Fruit fly (Drosophila melanogaster) whole organism, embryonic: Measurements from ENCODE around the gene Lst8.

ENCODE experiments used
- Blimp-1 ChIP-seq: fragments of 200-800 bp; sonication (Bioruptor generic); optimal IDR thresholded peaks from 3 replicates; lab custom pipeline; 2018; ENCODE audit warnings: missing biosample characterization, missing genetic modification characterization, mild to moderate bottlenecking, moderate library complexity, missing genetic modification reagents
- CG11247 ChIP-seq: fragments of 200-800 bp; sonication (Bioruptor generic); IDR thresholded peaks from 2 replicates; pipeline ENCODE4 v1.3.6; 2022; ENCODE audit warnings: missing biosample characterization, missing genetic modification characterization
- CG12071 ChIP-seq: fragments of 200-800 bp; sonication (Bioruptor generic); optimal IDR thresholded peaks from 3 replicates; lab custom pipeline; 2018; ENCODE audit warnings: missing biosample characterization, mild to moderate bottlenecking, missing genetic modification characterization
- CG13123 ChIP-seq: fragments of 200-800 bp; sonication (Bioruptor generic); optimal IDR thresholded peaks from 2 replicates; lab custom pipeline; 2016; ENCODE audit warnings: missing biosample characterization, missing genetic modification characterization
- CG14860 ChIP-seq: fragments of 200-800 bp; sonication (Bioruptor generic); IDR thresholded peaks from 3 replicates; pipeline ENCODE4 v1.3.6; 2022; ENCODE audit warnings: missing biosample characterization, missing genetic modification characterization; ENCODE audit not compliant: partially characterized antibody
- CG1647 ChIP-seq: fragments of 200-800 bp; sonication (Bioruptor generic); optimal IDR thresholded peaks from 3 replicates; lab custom pipeline; 2016; ENCODE audit warnings: missing biosample characterization, missing genetic modification characterization
- CG16779 ChIP-seq: fragments of 200-800 bp; sonication (Bioruptor generic); IDR thresholded peaks from 2 replicates; pipeline ENCODE4 v1.3.6; 2022; ENCODE audit warnings: missing biosample characterization, missing genetic modification characterization
- CG17359 ChIP-seq: fragments of 200-800 bp; sonication (Bioruptor generic); optimal IDR thresholded peaks from 3 replicates; lab custom pipeline; 2018; ENCODE audit warnings: missing biosample characterization, mild to moderate bottlenecking, missing genetic modification characterization, moderate library complexity
- CG17361 ChIP-seq: fragments of 200-800 bp; sonication (Bioruptor generic); IDR thresholded peaks from 3 replicates; pipeline ENCODE4 v1.3.6; 2022; ENCODE audit warnings: missing biosample characterization, missing genetic modification characterization
- CG17385 ChIP-seq: fragments of 200-800 bp; sonication (Bioruptor generic); optimal IDR thresholded peaks from 3 replicates; lab custom pipeline; 2018; ENCODE audit warnings: missing biosample characterization, mild to moderate bottlenecking, missing genetic modification characterization
- CG17802 ChIP-seq: fragments of 200-800 bp; sonication (Bioruptor generic); optimal IDR thresholded peaks from 2 replicates; lab custom pipeline; 2018; ENCODE audit warnings: missing biosample characterization, mild to moderate bottlenecking, missing genetic modification characterization, moderate library complexity
- CG17829 ChIP-seq: fragments of 200-800 bp; optimal IDR thresholded peaks from 2 replicates; lab custom pipeline; 2019; ENCODE audit warnings: missing biosample characterization, mild to moderate bottlenecking, missing genetic modification characterization, moderate library complexity
- CG1832 ChIP-seq: fragments of 200-800 bp; sonication (Bioruptor generic); optimal IDR thresholded peaks from 2 replicates; lab custom pipeline; 2017; ENCODE audit warnings: missing biosample characterization, mild to moderate bottlenecking, missing genetic modification characterization, inconsistent platforms
- CG18764 ChIP-seq: fragments of 200-800 bp; sonication (Bioruptor generic); optimal IDR thresholded peaks from 3 replicates; lab custom pipeline; 2016; ENCODE audit warnings: missing biosample characterization, missing genetic modification characterization
- CG2116 ChIP-seq: fragments of 200-800 bp; sonication (Bioruptor generic); optimal IDR thresholded peaks from 3 replicates; lab custom pipeline; 2018; ENCODE audit warnings: missing biosample characterization, mild to moderate bottlenecking, missing genetic modification characterization
- CG31224 ChIP-seq: fragments of 200-800 bp; sonication (Bioruptor generic); IDR thresholded peaks from 2 replicates; pipeline ENCODE4 v1.3.6; 2022; ENCODE audit warnings: missing biosample characterization, missing genetic modification characterization
- CG5953 ChIP-seq: fragments of 200-800 bp; sonication (Bioruptor generic); IDR thresholded peaks from 2 replicates; pipeline ENCODE4 v1.3.6; 2022; ENCODE audit warnings: missing biosample characterization, missing genetic modification characterization
- CG6175 ChIP-seq: fragments of 200-800 bp; sonication (Bioruptor generic); IDR thresholded peaks from 3 replicates; pipeline ENCODE4 v1.3.6; 2022; ENCODE audit warnings: missing biosample characterization, missing genetic modification characterization
- CG6813 ChIP-seq: fragments of 200-800 bp; sonication (Bioruptor generic); optimal IDR thresholded peaks from 2 replicates; lab custom pipeline; 2017; ENCODE audit warnings: missing biosample characterization, missing genetic modification characterization, mild to moderate bottlenecking, moderate library complexity, missing genetic modification reagents
- CG7839 ChIP-seq: fragments of 200-800 bp; sonication (Bioruptor generic); optimal IDR thresholded peaks from 3 replicates; lab custom pipeline; 2018; ENCODE audit warnings: missing biosample characterization, mild to moderate bottlenecking, missing genetic modification characterization, moderate library complexity
- CTCF ChIP-seq: fragments of 200-800 bp; sonication (Bioruptor generic); optimal IDR thresholded peaks from 2 replicates; lab custom pipeline; 2017; ENCODE audit warnings: missing biosample characterization, mild to moderate bottlenecking, missing genetic modification characterization, moderate library complexity
- D19B ChIP-seq: fragments of 200-800 bp; sonication (Bioruptor generic); optimal IDR thresholded peaks from 2 replicates; lab custom pipeline; 2017; ENCODE audit warnings: missing biosample characterization, mild to moderate bottlenecking, missing genetic modification characterization
- Deaf1 ChIP-seq: fragments of 200-800 bp; optimal IDR thresholded peaks from 3 replicates; lab custom pipeline; 2019; ENCODE audit warnings: missing biosample characterization, mild to moderate bottlenecking, missing genetic modification characterization, moderate library complexity
- Gsc ChIP-seq: fragments of 200-800 bp; sonication (Bioruptor generic); IDR thresholded peaks from 2 replicates; pipeline ENCODE4 v1.3.6; 2022; ENCODE audit warnings: missing biosample characterization, missing genetic modification characterization
- Gug ChIP-seq: fragments of 200-800 bp; sonication (Bioruptor generic); IDR thresholded peaks from 4 replicates; pipeline ENCODE4 v1.3.6; 2022; ENCODE audit warnings: missing biosample characterization, missing genetic modification characterization
- HLH54F ChIP-seq: fragments of 200-800 bp; sonication (Bioruptor generic); optimal IDR thresholded peaks from 3 replicates; lab custom pipeline; 2016; ENCODE audit warnings: missing biosample characterization, missing genetic modification characterization
- Lim3 ChIP-seq: fragments of 200-800 bp; sonication (Bioruptor generic); IDR thresholded peaks from 2 replicates; pipeline ENCODE4 v1.3.6; 2022; ENCODE audit warnings: missing biosample characterization, missing genetic modification characterization
- Mrtf ChIP-seq: fragments of 200-800 bp; sonication (Bioruptor generic); IDR thresholded peaks from 3 replicates; pipeline ENCODE4 v1.3.6; 2022; ENCODE audit warnings: missing biosample characterization, missing genetic modification characterization
- Oaz ChIP-seq: fragments of 200-800 bp; sonication (Bioruptor generic); IDR thresholded peaks from 2 replicates; pipeline ENCODE4 v1.3.6; 2022; ENCODE audit warnings: missing biosample characterization, missing genetic modification characterization
- Rx ChIP-seq: fragments of 200-800 bp; sonication (Bioruptor generic); IDR thresholded peaks from 2 replicates; pipeline ENCODE4 v1.3.6; 2022; ENCODE audit warnings: missing biosample characterization, missing genetic modification characterization
- Side ChIP-seq: fragments of 200-800 bp; sonication (Bioruptor generic); optimal IDR thresholded peaks from 2 replicates; lab custom pipeline; 2016; ENCODE audit warnings: missing biosample characterization, missing genetic modification characterization
- Taf1 ChIP-seq: fragments of 200-800 bp; sonication (Bioruptor generic); IDR thresholded peaks from 2 replicates; pipeline ENCODE4 v1.3.6; 2022; ENCODE audit warnings: missing biosample characterization, missing genetic modification characterization
- Usf ChIP-seq: fragments of 200-800 bp; sonication (Bioruptor generic); optimal IDR thresholded peaks from 2 replicates; lab custom pipeline; 2017; ENCODE audit warnings: missing genotype, missing biosample characterization, missing genetic modification characterization
- ato ChIP-seq: fragments of 200-800 bp; sonication (Bioruptor generic); IDR thresholded peaks from 2 replicates; pipeline ENCODE4 v1.3.6; 2022; ENCODE audit warnings: missing biosample characterization, missing genetic modification characterization; ENCODE audit not compliant: partially characterized antibody
- az2 ChIP-seq: fragments of 200-800 bp; sonication (Bioruptor generic); optimal IDR thresholded peaks from 3 replicates; lab custom pipeline; 2016; ENCODE audit warnings: missing biosample characterization, missing genetic modification characterization
- crol ChIP-seq: fragments of 200-800 bp; sonication (Bioruptor generic); IDR thresholded peaks from 2 replicates; pipeline ENCODE4 v1.3.6; 2022; ENCODE audit warnings: missing biosample characterization, missing genetic modification characterization
- emc ChIP-seq: fragments of 200-800 bp; sonication (Bioruptor generic); optimal IDR thresholded peaks from 2 replicates; lab custom pipeline; 2016; ENCODE audit warnings: missing biosample characterization, missing genetic modification characterization
- fd3F ChIP-seq: fragments of 200-800 bp; sonication (Bioruptor generic); optimal IDR thresholded peaks from 2 replicates; lab custom pipeline; 2018; ENCODE audit warnings: missing biosample characterization, mild to moderate bottlenecking, missing genetic modification characterization, moderate library complexity
- hkb ChIP-seq, 2 experiments: fragments of 200-800 bp in 1 of 2; fragments of >200 bp in 1 of 2; sonication (Bioruptor generic) in 1 of 2; IDR thresholded peaks in 1 of 2; optimal IDR thresholded peaks in 1 of 2; 2 replicates each; pipeline versions ENCODE4 v1.3.6 to Lab custom; 2017 to 2022; ENCODE audit warnings: missing biosample characterization in 1 of 2, missing genetic modification characterization in 1 of 2
- lmd ChIP-seq: fragments of 200-800 bp; sonication (Bioruptor generic); IDR thresholded peaks from 2 replicates; pipeline ENCODE4 v1.3.6; 2022; ENCODE audit warnings: missing biosample characterization, missing genetic modification characterization
- lola ChIP-seq, 3 experiments: fragments of >200 bp in 2 of 3; fragments of 200-800 bp in 1 of 3; sonication (Bioruptor generic) in 1 of 3; optimal IDR thresholded peaks; 2 replicates each; lab custom pipeline; 2017 to 2019; ENCODE audit warnings: missing biosample characterization in 3 of 3, missing genetic modification characterization in 3 of 3, mild to moderate bottlenecking in 1 of 3, moderate library complexity in 1 of 3
- maf-S ChIP-seq: fragments of 200-800 bp; sonication (Bioruptor generic); optimal IDR thresholded peaks from 2 replicates; lab custom pipeline; 2016; ENCODE audit warnings: missing biosample characterization, missing genetic modification characterization
- mld ChIP-seq: fragments of 200-800 bp; sonication (Bioruptor generic); IDR thresholded peaks from 3 replicates; pipeline ENCODE4 v1.3.6; 2022; ENCODE audit warnings: missing biosample characterization, missing genetic modification characterization; ENCODE audit not compliant: partially characterized antibody
- p53 ChIP-seq: fragments of 200-800 bp; sonication (Bioruptor generic); optimal IDR thresholded peaks from 2 replicates; lab custom pipeline; 2016; ENCODE audit warnings: missing biosample characterization, missing genetic modification characterization
- psq ChIP-seq: fragments of 200-800 bp; sonication (Bioruptor generic); optimal IDR thresholded peaks from 2 replicates; lab custom pipeline; 2017; ENCODE audit warnings: missing biosample characterization, missing genetic modification characterization
- salm ChIP-seq: fragments of 200-800 bp; sonication (Bioruptor generic); optimal IDR thresholded peaks from 2 replicates; lab custom pipeline; 2018; ENCODE audit warnings: missing biosample characterization, mild to moderate bottlenecking, missing genetic modification characterization
- schlank ChIP-seq: fragments of 200-800 bp; sonication (Bioruptor generic); optimal IDR thresholded peaks from 2 replicates; lab custom pipeline; 2018; ENCODE audit warnings: missing biosample characterization, mild to moderate bottlenecking, missing genetic modification characterization
- sens ChIP-seq: fragments of 200-800 bp; sonication (Bioruptor generic); peaks from one replicate; lab custom pipeline; 2016; ENCODE audit warnings: missing biosample characterization, missing genetic modification characterization
- tx ChIP-seq: fragments of 200-800 bp; sonication (Bioruptor generic); optimal IDR thresholded peaks from 2 replicates; lab custom pipeline; 2016; ENCODE audit warnings: missing biosample characterization, missing genetic modification characterization
- z ChIP-seq: fragments of 200-800 bp; sonication (Bioruptor generic); IDR thresholded peaks from 3 replicates; pipeline ENCODE4 v1.3.6; 2022; ENCODE audit warnings: missing biosample characterization, missing genetic modification characterization

Lst8 gene

DNA sequence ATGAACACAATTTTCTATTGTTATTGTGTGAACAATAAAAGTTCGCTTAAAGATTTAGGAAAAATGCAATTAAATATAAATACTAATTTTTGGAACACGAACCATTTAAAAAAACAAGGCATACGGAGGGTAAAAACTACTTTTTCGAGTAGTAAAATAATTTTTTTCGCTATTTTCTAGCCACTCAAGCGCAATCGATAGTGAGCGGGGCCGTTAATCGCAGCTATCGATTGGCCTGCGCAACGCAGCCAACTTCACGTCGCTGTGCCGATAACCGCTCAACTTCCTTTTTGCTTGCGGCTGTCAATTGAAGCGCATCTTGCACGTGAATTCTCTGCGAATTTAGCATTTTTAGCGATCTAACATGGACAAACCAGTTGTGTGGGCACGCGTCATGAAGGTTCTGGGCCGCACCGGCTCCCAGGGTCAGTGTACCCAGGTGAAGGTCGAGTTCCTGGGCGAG lies 51.4 kb downstream of the Lst8 start, which contains the start of gene RpS28b (continued):
- TF ChIP-seq Deaf1 (tag; lab: Kevin White, UChicago) (no peak), CG17829 (tag; lab: Kevin White, UChicago) (peak; percentile 60), CG16779 (GFP tag; lab: Robert Waterston, UW) (peak; percentile 88), Rx (GFP tag; lab: Robert Waterston, UW) (peak; percentile 95), Lim3 (0 out of 2 replicates have a peak, but pooled peaks have one; percentile 30), z (GFP tag; lab: Robert Waterston, UW) (0 out of 3 replicates have a peak, but pooled peaks have one; percentile 59), CG17802 (peak; percentile 83), CG1832 (GFP tag; lab: Kevin White, UChicago) (no peak), CG5953 (GFP tag; lab: Robert Waterston, UW) (peak; percentile 95), HLH54F (peak; percentile 81), CG13123 (GFP tag; lab: Kevin White, UChicago) (peak; percentile 98), CG17385 (GFP tag; lab: Kevin White, UChicago) (peak; percentile 89), CG14860 (GFP tag; lab: Robert Waterston, UW) (peak; percentile 64), salm (tag; lab: Kevin White, UChicago) (peak; percentile 72), lola (GFP tag; optimal IDR thresholded peaks at IDR 0.05; lab: Kevin White, UChicago) (peak in 1 of 3 experiments; percentile 28), CG11247 (GFP tag; lab: Robert Waterston, UW) (peak; percentile 95), maf-S (peak; percentile 85), D19B (GFP tag; lab: Kevin White, UChicago) (peak; percentile 78), hkb (optimal IDR thresholded peaks at IDR 0.05; lab: Kevin White, UChicago) (no peak), hkb (GFP tag; IDR thresholded peaks at IDR 0.05; lab: Robert Waterston, UW) (peak; percentile 81), fd3F (GFP tag; lab: Kevin White, UChicago) (peak; percentile 77), CG1647 (GFP tag; lab: Kevin White, UChicago) (peak; percentile 70), schlank (tag; lab: Kevin White, UChicago) (peak; percentile 96), Side (GFP tag; lab: Kevin White, UChicago) (peak; percentile 92), p53 (GFP tag; lab: Kevin White, UChicago) (peak; percentile 84), ato (GFP tag; lab: Robert Waterston, UW) (peak; percentile 79), az2 (GFP tag; lab: Kevin White, UChicago) (peak; percentile 24), CTCF (GFP tag; lab: Kevin White, UChicago) (peak; percentile 56), Gug (GFP tag; lab: Robert Waterston, UW) (peak; percentile 92), crol (peak; percentile 43; the same call in 1 of the 2 replicates), psq (GFP tag; lab: Kevin White, UChicago) (peak; percentile 68), Gsc (GFP tag; lab: Robert Waterston, UW) (no peak; the same call in 1 of the 2 replicates), tx (GFP tag; lab: Kevin White, UChicago) (peak; percentile 63), lmd (peak; percentile 83), Usf (GFP tag; lab: Kevin White, UChicago) (peak; percentile 85), mld (GFP tag; lab: Robert Waterston, UW) (peak; percentile 66; the same call in 2 of the 3 replicates), emc (GFP tag; lab: Kevin White, UChicago) (peak; percentile 91), CG7839 (tag; lab: Kevin White, UChicago) (peak; percentile 78), Mrtf (GFP tag; lab: Robert Waterston, UW) (peak; percentile 90), Taf1 (GFP tag; lab: Robert Waterston, UW) (peak; percentile 51; the same call in 1 of the 2 replicates), sens (peak; percentile 95), Blimp-1 (no peak), CG18764 (GFP tag; lab: Kevin White, UChicago) (peak; percentile 71), CG17361 (GFP tag; lab: Robert Waterston, UW) (peak; percentile 71), CG31224 (GFP tag; lab: Robert Waterston, UW) (peak; percentile 86), Oaz (GFP tag; lab: Robert Waterston, UW) (peak; percentile 82), CG6175 (GFP tag; lab: Robert Waterston, UW) (peak; percentile 94), CG17359 (tag; lab: Kevin White, UChicago) (peak; percentile 88), CG12071 (GFP tag; lab: Kevin White, UChicago) (peak; percentile 95), CG2116 (GFP tag; lab: Kevin White, UChicago) (peak; percentile 77), CG6813 (GFP tag; lab: Kevin White, UChicago) (peak; percentile 94)
